Worm (Caenorhabditis elegans): ENCODE measurements around the gene F21D12.3.

Gene F21D12.3

ce11 chrII:7326997-7327396 is 3.2 kb upstream of the F21D12.3 start (continued):
- TF ChIP-seq ceh-62 (tag; optimal IDR thresholded peaks at IDR 0.05): no peak
- TF ChIP-seq Y48G9A.11 (GFP tag; IDR thresholded peaks at IDR 0.05): no peak
- no peak for TF ChIP-seq mes-2 (tag; optimal IDR thresholded peaks at IDR 0.05; ENCODE audit: poor library complexity, severe bottlenecking)
- TF ChIP-seq lin-15B (tag; optimal IDR thresholded peaks at IDR 0.05): no peak
- TF ChIP-seq Y5F2A.4 (GFP tag; optimal IDR thresholded peaks at IDR 0.05): no peak
- TF ChIP-seq F10B5.3 (tag; optimal IDR thresholded peaks at IDR 0.05): no peak
- peak in 1 of 2 experiments; percentile 55 for TF ChIP-seq hif-1 (tag; optimal IDR thresholded peaks at IDR 0.05)
- no peak for TF ChIP-seq ceh-82 (tag; optimal IDR thresholded peaks at IDR 0.05)
- no peak for TF ChIP-seq lir-3 (tag; optimal IDR thresholded peaks at IDR 0.05)
- TF ChIP-seq nhr-42 (GFP tag; IDR thresholded peaks at IDR 0.05): no peak
- TF ChIP-seq madf-5 (GFP tag; IDR thresholded peaks at IDR 0.05): no peak
- no peak for TF ChIP-seq pha-4 (GFP tag; IDR thresholded peaks at IDR 0.05)
- no peak for TF ChIP-seq pha-4 (tag; optimal IDR thresholded peaks at IDR 0.05)
- TF ChIP-seq sdz-12 (GFP tag; optimal IDR thresholded peaks at IDR 0.05): peak; percentile 32
- TF ChIP-seq ceh-44 (GFP tag; IDR thresholded peaks at IDR 0.05): no peak
- no peak for TF ChIP-seq ceh-32 (tag; optimal IDR thresholded peaks at IDR 0.05; ENCODE audit: poor library complexity)
- TF ChIP-seq nhr-28 (tag; optimal IDR thresholded peaks at IDR 0.05): no peak
- no peak for TF ChIP-seq ama-1 (optimal IDR thresholded peaks at IDR 0.05)
- TF ChIP-seq D1046.2 (GFP tag; IDR thresholded peaks at IDR 0.05): no peak
- 0 out of 2 replicates have a peak, but pooled peaks have one; percentile 20 for TF ChIP-seq vab-7 (GFP tag; IDR thresholded peaks at IDR 0.05)
- TF ChIP-seq egl-27 (tag; optimal IDR thresholded peaks at IDR 0.05): no peak
- peak; percentile 73 for TF ChIP-seq aha-1 (tag)
- no peak for TF ChIP-seq ceh-28 (tag; optimal IDR thresholded peaks at IDR 0.05)
- no peak for TF ChIP-seq snpc-1.2 (GFP tag; IDR thresholded peaks at IDR 0.05)
- peak; percentile 61 for TF ChIP-seq mep-1 (tag; optimal IDR thresholded peaks at IDR 0.05)
- TF ChIP-seq mdt-29 (GFP tag; IDR thresholded peaks at IDR 0.05): no peak
- TF ChIP-seq zag-1 (tag; optimal IDR thresholded peaks at IDR 0.05): no peak
- TF ChIP-seq F49E8.2 (tag; optimal IDR thresholded peaks at IDR 0.05; ENCODE audit: borderline replicate concordance): no peak
- TF ChIP-seq spr-3 (GFP tag; optimal IDR thresholded peaks at IDR 0.05): no peak
- no peak for TF ChIP-seq T20F7.1 (GFP tag; optimal IDR thresholded peaks at IDR 0.05)
- no peak for TF ChIP-seq dve-1 (tag; optimal IDR thresholded peaks at IDR 0.05; ENCODE audit: insufficient read depth)
- peak; percentile 81 for TF ChIP-seq ctbp-1 (GFP tag; IDR thresholded peaks at IDR 0.05)
- no peak for TF ChIP-seq F44E2.7 (GFP tag; IDR thresholded peaks at IDR 0.05)
- no peak for TF ChIP-seq mxl-3 (GFP tag; optimal IDR thresholded peaks at IDR 0.05)
- TF ChIP-seq lsy-2 (tag; optimal IDR thresholded peaks at IDR 0.05): peak in 1 of 2 experiments; percentile 46
- peak; percentile 74 for TF ChIP-seq rbr-2 (tag; optimal IDR thresholded peaks at IDR 0.05)
- peak in 1 of 2 experiments; percentile 27 for TF ChIP-seq daf-16 (GFP tag; optimal IDR thresholded peaks at IDR 0.05)
- no peak for TF ChIP-seq daf-16 (tag; optimal IDR thresholded peaks at IDR 0.05)
- TF ChIP-seq duxl-1 (tag; optimal IDR thresholded peaks at IDR 0.05; ENCODE audit: poor library complexity): no peak
- peak; percentile 73 for TF ChIP-seq fkh-10 (GFP tag; optimal IDR thresholded peaks at IDR 0.05)
- TF ChIP-seq madf-9 (GFP tag; conservative IDR thresholded peaks at IDR 0.05): peak; percentile 61; the same call in 1 of the 2 replicates
- TF ChIP-seq nhr-11 (tag; optimal IDR thresholded peaks at IDR 0.05): peak; percentile 54
- TF ChIP-seq attf-4 (tag; optimal IDR thresholded peaks at IDR 0.05): no peak
- TF ChIP-seq nhr-10 (tag; optimal IDR thresholded peaks at IDR 0.05): no peak
- no peak for TF ChIP-seq skn-1 (tag; optimal IDR thresholded peaks at IDR 0.05)
- no peak for TF ChIP-seq spr-1 (tag; optimal IDR thresholded peaks at IDR 0.05)
- peak; percentile 17 for TF ChIP-seq hlh-11 (tag; optimal IDR thresholded peaks at IDR 0.05)
- TF ChIP-seq dmd-9 (GFP tag; IDR thresholded peaks at IDR 0.05): no peak
- TF ChIP-seq hlh-30 (tag; optimal IDR thresholded peaks at IDR 0.05; ENCODE audit: insufficient read depth): peak; percentile 52
- no peak for TF ChIP-seq snpc-4 (tag; optimal IDR thresholded peaks at IDR 0.05)
- no peak for TF ChIP-seq lin-13 (GFP tag; optimal IDR thresholded peaks at IDR 0.05)
- no peak for TF ChIP-seq unc-39 (tag; optimal IDR thresholded peaks at IDR 0.05)
